Fruit fly (Drosophila melanogaster) whole organism, embryonic: ENCODE measurements around the gene Irp-1B.

Source experiments
- CG12071 ChIP-seq: fragments of 200-800 bp; sonication (Bioruptor generic); optimal IDR thresholded peaks from 3 replicates; lab custom pipeline; 2018; ENCODE audit warnings: missing biosample characterization, mild to moderate bottlenecking, missing genetic modification characterization
- CG13287 ChIP-seq: fragments of 200-800 bp; sonication (Bioruptor generic); IDR thresholded peaks from 2 replicates; pipeline ENCODE4 v1.3.6; 2022; ENCODE audit warnings: missing biosample characterization, missing genetic modification characterization; ENCODE audit not compliant: partially characterized antibody
- CG14710 ChIP-seq: fragments of 200-800 bp; sonication (Bioruptor generic); optimal IDR thresholded peaks from 3 replicates; lab custom pipeline; 2019; ENCODE audit warnings: missing biosample characterization, mild to moderate bottlenecking, missing genetic modification characterization, moderate library complexity
- CG15514 ChIP-seq: fragments of 200-800 bp; sonication (Bioruptor generic); optimal IDR thresholded peaks from 3 replicates; lab custom pipeline; 2017; ENCODE audit warnings: missing biosample characterization, missing genetic modification characterization, mild to moderate bottlenecking, moderate library complexity, missing genetic modification reagents
- CG16863 ChIP-seq: fragments of 200-800 bp; sonication (Bioruptor generic); optimal IDR thresholded peaks from 3 replicates; lab custom pipeline; 2016; ENCODE audit warnings: missing biosample characterization, missing genetic modification characterization
- CG17568 ChIP-seq: fragments of 200-800 bp; sonication (Bioruptor generic); optimal IDR thresholded peaks from 2 replicates; lab custom pipeline; 2018; ENCODE audit warnings: missing biosample characterization, mild to moderate bottlenecking, missing genetic modification characterization, moderate library complexity
- CG18764 ChIP-seq: fragments of 200-800 bp; sonication (Bioruptor generic); optimal IDR thresholded peaks from 3 replicates; lab custom pipeline; 2016; ENCODE audit warnings: missing biosample characterization, missing genetic modification characterization
- CG4404 ChIP-seq: fragments of 200-800 bp; sonication (Bioruptor generic); IDR thresholded peaks from 2 replicates; pipeline ENCODE4 v1.3.6; 2022; ENCODE audit warnings: missing biosample characterization, missing genetic modification characterization
- CG4617 ChIP-seq: fragments of 200-800 bp; sonication (Bioruptor generic); optimal IDR thresholded peaks from 3 replicates; lab custom pipeline; 2016; ENCODE audit warnings: missing biosample characterization, missing genetic modification characterization, borderline replicate concordance
- CG5180 ChIP-seq: fragments of 200-800 bp; sonication (Bioruptor generic); optimal IDR thresholded peaks from 3 replicates; lab custom pipeline; 2017; ENCODE audit warnings: missing biosample characterization, missing genetic modification characterization, mild to moderate bottlenecking, moderate library complexity, missing genetic modification reagents
- CG7357 ChIP-seq: fragments of 200-800 bp; sonication (Bioruptor generic); IDR thresholded peaks from 3 replicates; pipeline ENCODE4 v1.3.6; 2022; ENCODE audit warnings: missing biosample characterization, missing genetic modification characterization
- CG7372 ChIP-seq: fragments of 200-800 bp; sonication (Bioruptor generic); IDR thresholded peaks from 2 replicates; pipeline ENCODE4 v1.3.6; 2022; ENCODE audit warnings: missing biosample characterization, missing genetic modification characterization
- CG7786 ChIP-seq: fragments of 200-800 bp; sonication (Bioruptor generic); optimal IDR thresholded peaks from 2 replicates; lab custom pipeline; 2016; ENCODE audit warnings: missing biosample characterization, missing genetic modification characterization
- CG8089 ChIP-seq: fragments of 200-800 bp; sonication (Bioruptor generic); optimal IDR thresholded peaks from 3 replicates; lab custom pipeline; 2016; ENCODE audit warnings: missing biosample characterization, missing genetic modification characterization
- Camta ChIP-seq: fragments of 200-800 bp; sonication (Bioruptor generic); optimal IDR thresholded peaks from 2 replicates; lab custom pipeline; 2016; ENCODE audit warnings: missing biosample characterization, missing genetic modification characterization
- E2f1 ChIP-seq: fragments of 200-800 bp; sonication (Bioruptor generic); IDR thresholded peaks from 2 replicates; pipeline ENCODE4 v1.3.6; 2022; ENCODE audit warnings: missing biosample characterization, missing genetic modification characterization
- E2f2 ChIP-seq: fragments of 200-800 bp; sonication (Bioruptor generic); IDR thresholded peaks from 2 replicates; pipeline ENCODE4 v1.3.6; 2022; ENCODE audit warnings: missing biosample characterization, missing genetic modification characterization
- Fer1 ChIP-seq: fragments of 200-800 bp; sonication (Bioruptor generic); optimal IDR thresholded peaks from 2 replicates; lab custom pipeline; 2017; ENCODE audit warnings: missing biosample characterization, mild to moderate bottlenecking, missing genetic modification characterization
- HLHmδ ChIP-seq: fragments of 200-800 bp; sonication (Bioruptor generic); optimal IDR thresholded peaks from 2 replicates; lab custom pipeline; 2018; ENCODE audit warnings: missing biosample characterization, mild to moderate bottlenecking, missing genetic modification characterization, moderate library complexity
- Hand ChIP-seq: fragments of 200-800 bp; sonication (Bioruptor generic); optimal IDR thresholded peaks from 2 replicates; lab custom pipeline; 2017; ENCODE audit warnings: mild to moderate bottlenecking, missing biosample characterization, missing genetic modification reagents, missing genetic modification characterization
- HmgZ ChIP-seq: fragments of 200-800 bp; sonication (Bioruptor generic); optimal IDR thresholded peaks from 2 replicates; lab custom pipeline; 2018; ENCODE audit warnings: missing biosample characterization, mild to moderate bottlenecking, missing genetic modification characterization
- MESR4 ChIP-seq: fragments of 200-800 bp; sonication (Bioruptor generic); optimal IDR thresholded peaks from 2 replicates; lab custom pipeline; 2018; ENCODE audit warnings: missing biosample characterization, mild to moderate bottlenecking, missing genetic modification characterization, moderate library complexity
- Myb ChIP-seq: fragments of 200-800 bp; sonication (Bioruptor generic); optimal IDR thresholded peaks from 2 replicates; lab custom pipeline; 2016; ENCODE audit warnings: missing biosample characterization, missing genetic modification characterization
- Nf-YB ChIP-seq: fragments of 200-800 bp; sonication (Bioruptor generic); optimal IDR thresholded peaks from 3 replicates; lab custom pipeline; 2019; ENCODE audit warnings: missing biosample characterization, mild to moderate bottlenecking, missing genetic modification characterization, moderate library complexity
- PHDP ChIP-seq: fragments of 200-800 bp; sonication (Bioruptor generic); optimal IDR thresholded peaks from 3 replicates; lab custom pipeline; 2018; ENCODE audit warnings: missing biosample characterization, mild to moderate bottlenecking, missing genetic modification characterization, moderate library complexity
- Ravus ChIP-seq: fragments of 200-800 bp; sonication (Bioruptor generic); IDR thresholded peaks from 2 replicates; pipeline ENCODE4 v1.3.6; 2022; ENCODE audit warnings: missing biosample characterization, missing genetic modification characterization
- Sry-β ChIP-seq: fragments of 200-800 bp; sonication (Bioruptor generic); optimal IDR thresholded peaks from 2 replicates; lab custom pipeline; 2018; ENCODE audit warnings: missing biosample characterization, mild to moderate bottlenecking, missing genetic modification characterization, moderate library complexity
- Sry-δ ChIP-seq: fragments of 200-800 bp; sonication (Bioruptor generic); optimal IDR thresholded peaks from 2 replicates; lab custom pipeline; 2016; ENCODE audit warnings: missing biosample characterization, missing genetic modification characterization
- Ssrp ChIP-seq: fragments of 200-800 bp; sonication (Bioruptor generic); optimal IDR thresholded peaks from 2 replicates; lab custom pipeline; 2018; ENCODE audit warnings: missing biosample characterization, mild to moderate bottlenecking, missing genetic modification characterization, moderate library complexity
- Taf1 ChIP-seq: fragments of 200-800 bp; sonication (Bioruptor generic); IDR thresholded peaks from 2 replicates; pipeline ENCODE4 v1.3.6; 2022; ENCODE audit warnings: missing biosample characterization, missing genetic modification characterization
- ara ChIP-seq: fragments of 200-800 bp; sonication (Bioruptor generic); IDR thresholded peaks from 2 replicates; pipeline ENCODE4 v1.3.6; 2022; ENCODE audit warnings: missing biosample characterization, missing genetic modification characterization
- bbx ChIP-seq: fragments of 200-800 bp; sonication (Bioruptor generic); IDR thresholded peaks from 2 replicates; pipeline ENCODE4 v1.3.6; 2022; ENCODE audit warnings: missing biosample characterization, missing genetic modification characterization; ENCODE audit not compliant: partially characterized antibody
- cad ChIP-seq: fragments of >200 bp; optimal IDR thresholded peaks from 2 replicates; lab custom pipeline; 2017; ENCODE audit warnings: missing biosample characterization, missing genetic modification characterization
- crol ChIP-seq: fragments of 200-800 bp; sonication (Bioruptor generic); IDR thresholded peaks from 2 replicates; pipeline ENCODE4 v1.3.6; 2022; ENCODE audit warnings: missing biosample characterization, missing genetic modification characterization
- dmrt11E ChIP-seq: fragments of 200-800 bp; sonication (Bioruptor generic); optimal IDR thresholded peaks from 3 replicates; lab custom pipeline; 2018; ENCODE audit warnings: missing biosample characterization, mild to moderate bottlenecking, missing genetic modification characterization, moderate library complexity
- fd3F ChIP-seq: fragments of 200-800 bp; sonication (Bioruptor generic); optimal IDR thresholded peaks from 2 replicates; lab custom pipeline; 2018; ENCODE audit warnings: missing biosample characterization, mild to moderate bottlenecking, missing genetic modification characterization, moderate library complexity
- gro ChIP-seq: fragments of 200-800 bp; sonication (Bioruptor generic); optimal IDR thresholded peaks from 2 replicates; lab custom pipeline; 2016; ENCODE audit warnings: missing biosample characterization, missing genetic modification characterization
- her ChIP-seq: fragments of 200-800 bp; sonication (Bioruptor generic); optimal IDR thresholded peaks from 2 replicates; lab custom pipeline; 2016; ENCODE audit warnings: missing biosample characterization, missing genetic modification characterization
- hkb ChIP-seq, 2 experiments: fragments of 200-800 bp in 1 of 2; fragments of >200 bp in 1 of 2; sonication (Bioruptor generic) in 1 of 2; IDR thresholded peaks in 1 of 2; optimal IDR thresholded peaks in 1 of 2; 2 replicates each; pipeline versions ENCODE4 v1.3.6 to Lab custom; 2017 to 2022; ENCODE audit warnings: missing biosample characterization in 1 of 2, missing genetic modification characterization in 1 of 2
- lilli ChIP-seq: fragments of 200-800 bp; sonication (Bioruptor generic); optimal IDR thresholded peaks from 3 replicates; lab custom pipeline; 2016; ENCODE audit warnings: missing biosample characterization, missing genetic modification characterization
- luna ChIP-seq: fragments of 200-800 bp; sonication (Bioruptor generic); optimal IDR thresholded peaks from 2 replicates; lab custom pipeline; 2016; ENCODE audit warnings: missing biosample characterization, missing genetic modification characterization
- maf-S ChIP-seq: fragments of 200-800 bp; sonication (Bioruptor generic); optimal IDR thresholded peaks from 2 replicates; lab custom pipeline; 2016; ENCODE audit warnings: missing biosample characterization, missing genetic modification characterization
- nau ChIP-seq: fragments of 200-800 bp; sonication (Bioruptor generic); optimal IDR thresholded peaks from 3 replicates; lab custom pipeline; 2017; ENCODE audit warnings: missing biosample characterization, mild to moderate bottlenecking, missing genetic modification characterization, missing genetic modification reagents
- nerfin-1 ChIP-seq: fragments of 200-800 bp; sonication (Bioruptor generic); optimal IDR thresholded peaks from 3 replicates; lab custom pipeline; 2019; ENCODE audit warnings: missing biosample characterization, mild to moderate bottlenecking, missing genetic modification characterization, moderate library complexity
- nerfin-2 ChIP-seq: fragments of 200-800 bp; sonication (Bioruptor generic); IDR thresholded peaks from 2 replicates; pipeline ENCODE4 v1.3.6; 2022; ENCODE audit warnings: missing biosample characterization, missing genetic modification characterization; ENCODE audit not compliant: partially characterized antibody
- nmo ChIP-seq: fragments of 200-800 bp; sonication (Bioruptor generic); optimal IDR thresholded peaks from 2 replicates; lab custom pipeline; 2018; ENCODE audit warnings: missing biosample characterization, mild to moderate bottlenecking, missing genetic modification characterization, moderate library complexity
- ranshi ChIP-seq: fragments of 200-800 bp; sonication (Bioruptor generic); IDR thresholded peaks from 2 replicates; pipeline ENCODE4 v1.3.6; 2022; ENCODE audit warnings: missing biosample characterization, missing genetic modification characterization
- unc-4 ChIP-seq: fragments of 200-800 bp; sonication (Bioruptor generic); IDR thresholded peaks from 2 replicates; pipeline ENCODE4 v1.3.6; 2022; ENCODE audit warnings: missing biosample characterization, missing genetic modification characterization; ENCODE audit not compliant: partially characterized antibody
- vnd ChIP-seq: fragments of 200-800 bp; sonication (Bioruptor generic); IDR thresholded peaks from 3 replicates; pipeline ENCODE4 v1.3.6; 2022; ENCODE audit warnings: missing biosample characterization, missing genetic modification characterization; ENCODE audit not compliant: partially characterized antibody
- zen ChIP-seq: fragments of 200-800 bp; sonication (Bioruptor generic); optimal IDR thresholded peaks from 3 replicates; lab custom pipeline; 2018; ENCODE audit warnings: missing biosample characterization, mild to moderate bottlenecking, missing genetic modification characterization, moderate library complexity

Irp-1B gene

DNA sequence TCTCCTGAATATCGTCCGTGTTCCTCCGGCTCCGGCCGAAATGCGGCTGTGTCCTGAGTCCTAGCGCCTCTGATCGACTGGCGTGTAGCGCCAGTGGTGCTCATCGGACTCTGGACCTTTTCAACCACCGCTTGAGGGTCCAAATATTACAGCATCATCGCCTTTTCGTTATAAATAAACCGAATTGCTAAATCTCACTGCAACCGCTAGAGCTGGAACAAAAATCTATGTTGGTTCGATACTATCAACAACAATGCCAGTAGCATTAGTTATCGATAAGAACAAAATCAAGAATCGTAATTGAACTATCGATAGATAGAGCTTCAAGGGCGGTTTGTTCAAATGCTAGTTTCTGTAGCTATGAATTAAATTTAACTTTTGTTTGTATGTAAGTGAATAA is 5.6 kb downstream of the Irp-1B start, which contains the start of gene CG6325 (continued):
- TF ChIP-seq nerfin-2 (GFP tag; lab: Robert Waterston, UW): peak; percentile 98
- peak; percentile 19 for TF ChIP-seq luna
- TF ChIP-seq Taf1 (GFP tag; lab: Robert Waterston, UW): no peak
- no peak for TF ChIP-seq Hand (GFP tag; lab: Kevin White, UChicago)
- no peak for TF ChIP-seq fd3F
- TF ChIP-seq CG12071 (GFP tag; lab: Kevin White, UChicago): no peak
- TF ChIP-seq nau (GFP tag; lab: Kevin White, UChicago): no peak
- no peak for TF ChIP-seq her (GFP tag; lab: Kevin White, UChicago)
- no peak for TF ChIP-seq CG18764 (GFP tag; lab: Kevin White, UChicago)
- peak; percentile 99 for TF ChIP-seq unc-4 (GFP tag; lab: Robert Waterston, UW)
- peak; percentile 19 for TF ChIP-seq nmo (GFP tag; lab: Kevin White, UChicago)
- TF ChIP-seq Ravus (GFP tag; lab: Robert Waterston, UW): no peak
- no peak for TF ChIP-seq CG8089 (GFP tag; lab: Kevin White, UChicago)
- TF ChIP-seq Sry-δ (GFP tag; lab: Kevin White, UChicago): peak; percentile 97
- no peak for TF ChIP-seq CG15514 (GFP tag; lab: Kevin White, UChicago)
- TF ChIP-seq Sry-β: no peak
- peak; percentile 43 for TF ChIP-seq HmgZ (tag; lab: Kevin White, UChicago)
- TF ChIP-seq Ssrp (tag; lab: Kevin White, UChicago): no peak
- TF ChIP-seq HLHmδ (GFP tag; lab: Kevin White, UChicago): no peak
- TF ChIP-seq Nf-YB (GFP tag; lab: Kevin White, UChicago): no peak
- TF ChIP-seq Myb: peak; percentile 22
- TF ChIP-seq crol (GFP tag; lab: Robert Waterston, UW): no peak
- peak; percentile 98 for TF ChIP-seq vnd (GFP tag; lab: Robert Waterston, UW)
- no peak for TF ChIP-seq Camta (GFP tag; lab: Kevin White, UChicago)
- TF ChIP-seq MESR4 (GFP tag; lab: Kevin White, UChicago): peak; percentile 59
- no peak for TF ChIP-seq hkb (optimal IDR thresholded peaks at IDR 0.05; lab: Kevin White, UChicago)
- TF ChIP-seq hkb (GFP tag; IDR thresholded peaks at IDR 0.05; lab: Robert Waterston, UW): no peak
- peak; percentile 99 for TF ChIP-seq bbx (GFP tag; lab: Robert Waterston, UW)
- peak; percentile 99 for TF ChIP-seq CG13287 (GFP tag; lab: Robert Waterston, UW)
- no peak for TF ChIP-seq PHDP (tag; lab: Kevin White, UChicago)
- TF ChIP-seq CG4617 (GFP tag; lab: Kevin White, UChicago): peak; percentile 64
- no peak for TF ChIP-seq CG17568
- no peak for TF ChIP-seq CG7372 (GFP tag; lab: Robert Waterston, UW)
- TF ChIP-seq zen (tag; lab: Kevin White, UChicago): no peak
- no peak for TF ChIP-seq CG7357 (GFP tag; lab: Robert Waterston, UW)
- no peak for TF ChIP-seq ara (GFP tag; lab: Robert Waterston, UW)
- no peak for TF ChIP-seq CG5180
- TF ChIP-seq E2f1 (GFP tag; lab: Robert Waterston, UW): no peak
- no peak for TF ChIP-seq Fer1
- TF ChIP-seq maf-S (GFP tag; lab: Kevin White, UChicago): no peak
- TF ChIP-seq lilli: peak; percentile 23
- no peak for TF ChIP-seq nerfin-1 (tag; lab: Kevin White, UChicago)
- TF ChIP-seq ranshi (GFP tag; lab: Robert Waterston, UW): no peak
- TF ChIP-seq CG14710 (tag; lab: Kevin White, UChicago): peak; percentile 48
- TF ChIP-seq CG4404 (GFP tag; lab: Robert Waterston, UW): no peak
- peak; percentile 33 for TF ChIP-seq gro
- TF ChIP-seq cad (GFP tag; lab: Kevin White, UChicago): no peak
- TF ChIP-seq CG16863 (GFP tag; lab: Kevin White, UChicago): no peak
- no peak for TF ChIP-seq CG7786 (GFP tag; lab: Kevin White, UChicago)
- no peak for TF ChIP-seq dmrt11E (tag; lab: Kevin White, UChicago)
- TF ChIP-seq E2f2: peak; percentile 96
